Fruit fly (Drosophila melanogaster) whole organism, embryonic: ENCODE measurements around the gene IntS10.

ENCODE experiments used
- Blimp-1 ChIP-seq: fragments of 200-800 bp; sonication (Bioruptor generic); optimal IDR thresholded peaks from 3 replicates; lab custom pipeline; 2018; ENCODE audit warnings: missing biosample characterization, missing genetic modification characterization, mild to moderate bottlenecking, moderate library complexity, missing genetic modification reagents
- CG10462 ChIP-seq: fragments of 200-800 bp; sonication (Bioruptor generic); optimal IDR thresholded peaks from 2 replicates; lab custom pipeline; 2016; ENCODE audit warnings: missing biosample characterization, missing genetic modification characterization
- CG10654 ChIP-seq: fragments of 200-800 bp; sonication (Bioruptor generic); optimal IDR thresholded peaks from 2 replicates; lab custom pipeline; 2016; ENCODE audit warnings: missing biosample characterization, missing genetic modification characterization
- CG11085 ChIP-seq: fragments of 200-800 bp; sonication (Bioruptor generic); IDR thresholded peaks from 2 replicates; pipeline ENCODE4 v1.3.6; 2022; ENCODE audit warnings: missing biosample characterization, missing genetic modification characterization
- CG11398 ChIP-seq: fragments of 200-800 bp; sonication (Bioruptor generic); optimal IDR thresholded peaks from 2 replicates; lab custom pipeline; 2016; ENCODE audit warnings: missing biosample characterization, missing genetic modification characterization
- CG11695 ChIP-seq: fragments of 200-800 bp; sonication (Bioruptor generic); IDR thresholded peaks from 3 replicates; pipeline ENCODE4 v1.3.6; 2022; ENCODE audit warnings: missing biosample characterization, missing genetic modification characterization
- CG12155 ChIP-seq: fragments of 200-800 bp; sonication (Bioruptor generic); optimal IDR thresholded peaks from 3 replicates; lab custom pipeline; 2016; ENCODE audit warnings: missing biosample characterization, missing genetic modification characterization
- CG1233 ChIP-seq: fragments of 200-800 bp; sonication (Bioruptor generic); optimal IDR thresholded peaks from 4 replicates; lab custom pipeline; 2018; ENCODE audit warnings: missing biosample characterization, mild to moderate bottlenecking, missing genetic modification characterization
- CG13894 ChIP-seq: fragments of 200-800 bp; sonication (Bioruptor generic); optimal IDR thresholded peaks from 3 replicates; lab custom pipeline; 2018; ENCODE audit warnings: missing biosample characterization, mild to moderate bottlenecking, missing genetic modification characterization, moderate library complexity
- CG14050 ChIP-seq: fragments of 200-800 bp; sonication (Bioruptor generic); IDR thresholded peaks from 3 replicates; pipeline ENCODE4 v1.3.6; 2022; ENCODE audit warnings: missing biosample characterization, missing genetic modification characterization
- CG14667 ChIP-seq: fragments of 200-800 bp; sonication (Bioruptor generic); IDR thresholded peaks from 2 replicates; pipeline ENCODE4 v1.3.6; 2022; ENCODE audit warnings: missing biosample characterization, missing genetic modification characterization
- CG15479 ChIP-seq: fragments of 200-800 bp; sonication (Bioruptor generic); optimal IDR thresholded peaks from 3 replicates; lab custom pipeline; 2019; ENCODE audit warnings: missing biosample characterization, mild to moderate bottlenecking, missing genetic modification characterization, moderate library complexity
- CG15601 ChIP-seq: fragments of 200-800 bp; sonication (Bioruptor generic); optimal IDR thresholded peaks from 3 replicates; lab custom pipeline; 2019; ENCODE audit warnings: missing biosample characterization, mild to moderate bottlenecking, missing genetic modification characterization, moderate library complexity
- CG1602 ChIP-seq: fragments of 200-800 bp; sonication (Bioruptor generic); optimal IDR thresholded peaks from 3 replicates; lab custom pipeline; 2016; ENCODE audit warnings: missing biosample characterization, missing genetic modification characterization
- CG17568 ChIP-seq: fragments of 200-800 bp; sonication (Bioruptor generic); optimal IDR thresholded peaks from 2 replicates; lab custom pipeline; 2018; ENCODE audit warnings: missing biosample characterization, mild to moderate bottlenecking, missing genetic modification characterization, moderate library complexity
- CG17612 ChIP-seq: fragments of 200-800 bp; sonication (Bioruptor generic); IDR thresholded peaks from 2 replicates; pipeline ENCODE4 v1.3.6; 2022; ENCODE audit warnings: missing biosample characterization, missing genetic modification characterization
- CG18599 ChIP-seq: fragments of 200-800 bp; sonication (Bioruptor generic); optimal IDR thresholded peaks from 3 replicates; lab custom pipeline; 2017; ENCODE audit warnings: missing biosample characterization, missing genetic modification characterization, mild to moderate bottlenecking, moderate library complexity, missing genetic modification reagents
- CG3281 ChIP-seq: fragments of 200-800 bp; sonication (Bioruptor generic); optimal IDR thresholded peaks from 3 replicates; lab custom pipeline; 2017; ENCODE audit warnings: missing biosample characterization, mild to moderate bottlenecking, missing genetic modification characterization
- CG33213 ChIP-seq: fragments of 200-800 bp; sonication (Bioruptor generic); optimal IDR thresholded peaks from 3 replicates; lab custom pipeline; 2016; ENCODE audit warnings: missing biosample characterization, missing genetic modification characterization
- CG3995 ChIP-seq: fragments of 200-800 bp; sonication (Bioruptor generic); optimal IDR thresholded peaks from 3 replicates; lab custom pipeline; 2016; ENCODE audit warnings: missing biosample characterization, missing genetic modification characterization
- CG4282 ChIP-seq: fragments of 200-800 bp; sonication (Bioruptor generic); optimal IDR thresholded peaks from 2 replicates; lab custom pipeline; 2016; ENCODE audit warnings: missing biosample characterization, missing genetic modification characterization
- CG4854 ChIP-seq: fragments of 200-800 bp; sonication (Bioruptor generic); optimal IDR thresholded peaks from 2 replicates; lab custom pipeline; 2016; ENCODE audit warnings: missing biosample characterization, missing genetic modification characterization, inconsistent platforms
- CG5180 ChIP-seq: fragments of 200-800 bp; sonication (Bioruptor generic); optimal IDR thresholded peaks from 3 replicates; lab custom pipeline; 2017; ENCODE audit warnings: missing biosample characterization, missing genetic modification characterization, mild to moderate bottlenecking, moderate library complexity, missing genetic modification reagents
- CG6272 ChIP-seq: fragments of 200-800 bp; sonication (Bioruptor generic); IDR thresholded peaks from 2 replicates; pipeline ENCODE4 v1.3.6; 2022; ENCODE audit warnings: missing biosample characterization, missing genetic modification characterization
- CG6765 ChIP-seq: fragments of 200-800 bp; sonication (Bioruptor generic); optimal IDR thresholded peaks from 3 replicates; lab custom pipeline; 2017; ENCODE audit warnings: missing biosample characterization, mild to moderate bottlenecking, missing genetic modification characterization
- CHES-1-like ChIP-seq: fragments of 200-800 bp; sonication (Bioruptor generic); optimal IDR thresholded peaks from 2 replicates; lab custom pipeline; 2016; ENCODE audit warnings: missing biosample characterization, missing genetic modification characterization
- D19B ChIP-seq: fragments of 200-800 bp; sonication (Bioruptor generic); optimal IDR thresholded peaks from 2 replicates; lab custom pipeline; 2017; ENCODE audit warnings: missing biosample characterization, mild to moderate bottlenecking, missing genetic modification characterization
- Dbx ChIP-seq: fragments of 200-800 bp; sonication (Bioruptor generic); IDR thresholded peaks from 3 replicates; pipeline ENCODE4 v1.3.6; 2022; ENCODE audit warnings: missing biosample characterization, missing genetic modification characterization
- HLH3B ChIP-seq: fragments of 200-800 bp; sonication (Bioruptor generic); IDR thresholded peaks from 2 replicates; pipeline ENCODE4 v1.3.6; 2022; ENCODE audit warnings: missing biosample characterization, missing genetic modification characterization
- Hr3 ChIP-seq: fragments of 200-800 bp; sonication (Bioruptor generic); optimal IDR thresholded peaks from 3 replicates; lab custom pipeline; 2016; ENCODE audit warnings: missing biosample characterization, missing genetic modification characterization
- MTF-1 ChIP-seq: fragments of 200-800 bp; sonication (Bioruptor generic); optimal IDR thresholded peaks from 2 replicates; lab custom pipeline; 2018; ENCODE audit warnings: missing biosample characterization, mild to moderate bottlenecking, missing genetic modification characterization, borderline replicate concordance
- NC2β ChIP-seq: fragments of 200-800 bp; sonication (Bioruptor generic); optimal IDR thresholded peaks from 2 replicates; lab custom pipeline; 2016; ENCODE audit warnings: missing biosample characterization, missing genetic modification characterization
- NFAT ChIP-seq: fragments of 200-800 bp; sonication (Bioruptor generic); IDR thresholded peaks from 2 replicates; pipeline ENCODE4 v1.3.6; 2022; ENCODE audit warnings: missing biosample characterization, missing genetic modification characterization
- Nf-YA ChIP-seq: fragments of 200-800 bp; sonication (Bioruptor generic); IDR thresholded peaks from 2 replicates; pipeline ENCODE4 v1.3.6; 2022; ENCODE audit warnings: missing biosample characterization, missing genetic modification characterization
- Sin3A ChIP-seq: fragments of >200 bp; optimal IDR thresholded peaks from 2 replicates; lab custom pipeline; 2018
- Sry-δ ChIP-seq: fragments of 200-800 bp; sonication (Bioruptor generic); optimal IDR thresholded peaks from 2 replicates; lab custom pipeline; 2016; ENCODE audit warnings: missing biosample characterization, missing genetic modification characterization
- ato ChIP-seq: fragments of 200-800 bp; sonication (Bioruptor generic); IDR thresholded peaks from 2 replicates; pipeline ENCODE4 v1.3.6; 2022; ENCODE audit warnings: missing biosample characterization, missing genetic modification characterization; ENCODE audit not compliant: partially characterized antibody
- bab2 ChIP-seq: fragments of 200-800 bp; sonication (Bioruptor generic); optimal IDR thresholded peaks from 2 replicates; lab custom pipeline; 2016; ENCODE audit warnings: missing biosample characterization, missing genetic modification characterization
- chif ChIP-seq, 2 experiments: fragments of 200-800 bp; sonication (Bioruptor generic); optimal IDR thresholded peaks; 3 replicates each; lab custom pipeline; 2016; ENCODE audit warnings: missing biosample characterization in 2 of 2, missing genetic modification characterization in 2 of 2
- dan ChIP-seq: fragments of 200-800 bp; sonication (Bioruptor generic); IDR thresholded peaks from 2 replicates; pipeline ENCODE4 v1.3.6; 2022; ENCODE audit warnings: missing biosample characterization, missing genetic modification characterization
- fd102C ChIP-seq: fragments of 200-800 bp; sonication (Bioruptor generic); optimal IDR thresholded peaks from 2 replicates; lab custom pipeline; 2018; ENCODE audit warnings: missing biosample characterization, mild to moderate bottlenecking, missing genetic modification characterization, moderate library complexity
- h ChIP-seq: fragments of >200 bp; optimal IDR thresholded peaks from 2 replicates; lab custom pipeline; 2017
- insv ChIP-seq, 2 experiments: fragments of 200-800 bp; sonication (Bioruptor generic); optimal IDR thresholded peaks; 3 replicates each; lab custom pipeline; 2016 to 2018; ENCODE audit warnings: missing biosample characterization in 2 of 2, missing genetic modification characterization in 2 of 2
- nau ChIP-seq: fragments of 200-800 bp; sonication (Bioruptor generic); optimal IDR thresholded peaks from 3 replicates; lab custom pipeline; 2017; ENCODE audit warnings: missing biosample characterization, mild to moderate bottlenecking, missing genetic modification characterization, missing genetic modification reagents
- org-1 ChIP-seq: fragments of 200-800 bp; sonication (Bioruptor generic); optimal IDR thresholded peaks from 2 replicates; lab custom pipeline; 2017; ENCODE audit warnings: missing biosample characterization, missing genetic modification characterization
- otp ChIP-seq: fragments of 200-800 bp; sonication (Bioruptor generic); IDR thresholded peaks from 3 replicates; pipeline ENCODE4, ENCODE4 v1.3.6; 2022; ENCODE audit warnings: missing biosample characterization, missing genetic modification characterization
- sna ChIP-seq: fragments of 200-800 bp; sonication (Bioruptor generic); IDR thresholded peaks from 2 replicates; pipeline ENCODE4 v1.3.6; 2022; ENCODE audit warnings: missing biosample characterization, missing genetic modification characterization; ENCODE audit not compliant: partially characterized antibody
- sob ChIP-seq: fragments of 200-800 bp; sonication (Bioruptor generic); IDR thresholded peaks from 2 replicates; pipeline ENCODE4 v1.3.6; 2022; ENCODE audit warnings: missing biosample characterization, missing genetic modification characterization
- vnd ChIP-seq: fragments of 200-800 bp; sonication (Bioruptor generic); IDR thresholded peaks from 3 replicates; pipeline ENCODE4 v1.3.6; 2022; ENCODE audit warnings: missing biosample characterization, missing genetic modification characterization; ENCODE audit not compliant: partially characterized antibody

The IntS10 gene

dm6 chr3L:3771406-3771935 lies 35.0 kb upstream of the IntS10 start (continued):
- peak; percentile 84 for TF ChIP-seq Nf-YA (GFP tag; lab: Robert Waterston, UW)
- no peak for TF ChIP-seq otp (GFP tag; lab: Robert Waterston, UW)
- TF ChIP-seq CG13894 (tag; lab: Kevin White, UChicago): peak; percentile 70
- TF ChIP-seq org-1 (GFP tag; lab: Kevin White, UChicago): peak; percentile 61
- TF ChIP-seq ato (GFP tag; lab: Robert Waterston, UW): no peak
- TF ChIP-seq nau (GFP tag; lab: Kevin White, UChicago): peak; percentile 35
- TF ChIP-seq sna: no peak
- peak; percentile 81 for TF ChIP-seq HLH3B (GFP tag; lab: Robert Waterston, UW)
- peak; percentile 28 for TF ChIP-seq CG4854 (GFP tag; lab: Kevin White, UChicago)
- TF ChIP-seq CG4282 (GFP tag; lab: Kevin White, UChicago): no peak
- TF ChIP-seq NFAT (GFP tag; lab: Robert Waterston, UW): peak; percentile 72
- TF ChIP-seq CG17568 (GFP tag; lab: Kevin White, UChicago): peak; percentile 44
- TF ChIP-seq fd102C: no peak

DNA sequence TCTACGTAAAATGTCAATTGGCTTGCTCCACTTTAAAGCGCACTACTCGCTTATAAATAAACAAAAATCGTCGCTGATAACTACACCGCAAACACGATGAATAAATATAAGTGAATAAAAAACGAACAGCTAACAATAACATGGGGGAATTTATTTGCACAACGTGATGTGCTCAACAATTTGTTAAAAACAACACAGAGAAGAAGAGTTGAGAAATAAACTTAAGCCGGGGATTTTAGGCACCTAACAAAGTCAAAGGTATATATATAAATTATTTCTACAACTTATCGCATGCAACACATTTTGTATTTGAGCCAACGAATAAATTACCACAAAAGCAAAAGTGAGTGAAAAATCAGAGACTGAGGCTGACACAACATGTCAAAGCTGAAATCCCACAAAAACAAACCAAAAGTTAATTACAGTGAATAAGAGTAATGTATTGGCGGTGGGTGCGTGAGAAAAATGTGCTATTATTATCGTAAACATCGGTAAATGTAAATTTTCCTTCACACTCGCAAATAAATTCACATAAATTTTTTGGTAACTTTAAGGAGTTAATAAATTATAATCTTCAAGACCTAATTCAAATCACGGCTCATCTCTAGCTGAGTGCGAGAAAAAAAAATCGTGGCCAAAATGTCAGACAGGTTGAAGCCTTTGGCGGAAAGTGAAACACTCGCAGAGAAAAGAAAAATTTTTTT lies 34.1 kb upstream of the IntS10 start:
- TF ChIP-seq CG15479 (GFP tag; lab: Kevin White, UChicago) (no peak), CG17612 (GFP tag; lab: Robert Waterston, UW) (no peak), CG5180 (GFP tag; lab: Kevin White, UChicago) (no peak), CG1233 (GFP tag; lab: Kevin White, UChicago) (no peak), MTF-1 (no peak), CG10654 (GFP tag; lab: Kevin White, UChicago) (no peak), bab2 (GFP tag; lab: Kevin White, UChicago) (peak; percentile 22), Sry-δ (GFP tag; lab: Kevin White, UChicago) (peak; percentile 5), vnd (no peak), CG33213 (GFP tag; lab: Kevin White, UChicago) (no peak), CG6765 (GFP tag; lab: Kevin White, UChicago) (no peak), CG3281 (GFP tag; lab: Kevin White, UChicago) (no peak), CG11085 (GFP tag; lab: Robert Waterston, UW) (no peak), CG14667 (GFP tag; lab: Robert Waterston, UW) (no peak), Dbx (no peak), otp (GFP tag; lab: Robert Waterston, UW) (peak; percentile 21; the same call in 1 of the 3 replicates), D19B (GFP tag; lab: Kevin White, UChicago) (no peak), CG11398 (GFP tag; lab: Kevin White, UChicago) (no peak), CG12155 (GFP tag; lab: Kevin White, UChicago) (no peak), CG10462 (GFP tag; lab: Kevin White, UChicago) (no peak), Sin3A (lab: Kevin White, UChicago) (no peak), sob (no peak), CG11695 (GFP tag; lab: Robert Waterston, UW) (no peak), Blimp-1 (no peak), CG3995 (GFP tag; lab: Kevin White, UChicago) (no peak), CG15601 (tag; lab: Kevin White, UChicago) (no peak), chif (GFP tag; optimal IDR thresholded peaks at IDR 0.05; lab: Kevin White, UChicago) (no peak), h (no peak), CHES-1-like (no peak), CG14050 (GFP tag; lab: Robert Waterston, UW) (no peak), CG6272 (GFP tag; lab: Robert Waterston, UW) (no peak), Hr3 (GFP tag; lab: Kevin White, UChicago) (no peak), insv (GFP tag; optimal IDR thresholded peaks at IDR 0.05; lab: Kevin White, UChicago) (no peak), NC2β (GFP tag; lab: Kevin White, UChicago) (no peak), CG1602 (GFP tag; lab: Kevin White, UChicago) (no peak), dan (GFP tag; lab: Robert Waterston, UW) (no peak), CG18599 (GFP tag; lab: Kevin White, UChicago) (no peak)
